Fruit fly (Drosophila melanogaster) whole organism: Measurements from ENCODE around the gene PIP82.

Experiments
- CG8478 ChIP-seq: fragments of >200 bp; optimal IDR thresholded peaks from 2 replicates; lab custom pipeline; 2018; ENCODE audit warnings: inconsistent platforms
- Dll ChIP-seq: fragments of >200 bp; optimal IDR thresholded peaks from 2 replicates; lab custom pipeline; 2017
- pan ChIP-seq: fragments of >200 bp; optimal IDR thresholded peaks from 2 replicates; lab custom pipeline; 2017
- psq ChIP-seq: fragments of >200 bp; optimal IDR thresholded peaks from 2 replicates; lab custom pipeline; 2017
- usp ChIP-seq: fragments of >200 bp; optimal IDR thresholded peaks from 2 replicates; lab custom pipeline; 2017; ENCODE audit warnings: missing biosample characterization, missing genetic modification characterization, mixed read lengths

DNA sequence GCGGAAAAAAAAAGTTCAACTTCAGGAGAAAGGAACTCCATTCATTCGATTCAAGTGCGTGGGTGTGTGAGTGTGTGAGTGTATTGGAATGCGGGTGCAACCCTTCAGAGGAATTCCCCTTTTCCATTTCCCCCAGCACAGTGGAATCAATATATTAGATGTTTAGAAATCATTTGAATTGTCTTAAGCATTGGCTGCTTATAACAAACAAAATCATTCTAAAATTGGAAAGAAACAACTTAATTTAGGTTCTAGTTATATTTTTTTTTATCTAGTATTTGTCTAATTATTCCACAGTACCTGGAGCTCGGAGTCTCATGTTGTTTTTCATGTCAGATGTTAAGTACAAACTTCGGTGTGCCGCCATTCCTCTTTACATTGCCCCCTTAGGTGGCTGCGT, 9.5 kb upstream of the PIP82 start:
- TF ChIP-seq pan (no peak), Dll (lab: Kevin White, UChicago) (no peak), usp (no peak), psq (no peak), CG8478 (no peak)
